Worm (Caenorhabditis elegans) whole organism, early embryonic: ENCODE data around the gene sdc-2.

Source experiments
- B0310.2 ChIP-seq: sonication (generic microtip); optimal IDR thresholded peaks from 2 replicates; lab custom pipeline; 2016; ENCODE audit warnings: mild to moderate bottlenecking, missing genetic modification characterization, missing compliant biosample characterization
- F13C5.2 ChIP-seq: sonication (generic microtip); optimal IDR thresholded peaks from 2 replicates; lab custom pipeline; 2017; ENCODE audit warnings: mild to moderate bottlenecking, missing genetic modification characterization, inconsistent platforms, missing compliant biosample characterization
- aly-1 ChIP-seq: sonication (generic microtip); optimal IDR thresholded peaks from 2 replicates; lab custom pipeline; 2016; ENCODE audit warnings: missing genetic modification characterization, missing compliant biosample characterization
- ama-1 ChIP-seq: fragments of 150-350 bp; optimal IDR thresholded peaks from 2 replicates; lab custom pipeline; 2014
- ceh-13 ChIP-seq: fragments of 200-800 bp; sonication (Bioruptor generic); optimal IDR thresholded peaks from 2 replicates; lab custom pipeline; 2018; ENCODE audit warnings: mild to moderate bottlenecking, missing genetic modification characterization, missing compliant biosample characterization
- ceh-36 ChIP-seq: sonication (generic microtip); optimal IDR thresholded peaks from 2 replicates; lab custom pipeline; 2016; ENCODE audit warnings: missing genetic modification characterization, inconsistent platforms, missing compliant biosample characterization
- ets-7 ChIP-seq: sonication (generic microtip); optimal IDR thresholded peaks from 2 replicates; lab custom pipeline; 2016; ENCODE audit warnings: missing genotype, missing genetic modification characterization, missing compliant biosample characterization
- flt-1 ChIP-seq: fragments of 200-800 bp; sonication (Bioruptor generic); IDR thresholded peaks from 2 replicates; pipeline ENCODE4 v1.3.6; 2022; ENCODE audit warnings: missing genetic modification characterization, missing compliant biosample characterization
- hmbx-1 ChIP-seq: sonication (generic microtip); optimal IDR thresholded peaks from 2 replicates; lab custom pipeline; 2016; ENCODE audit warnings: mild to moderate bottlenecking, missing genetic modification characterization, missing compliant biosample characterization
- hmg-4 ChIP-seq: fragments of 200-800 bp; sonication (Bioruptor generic); optimal IDR thresholded peaks from 2 replicates; lab custom pipeline; 2018; ENCODE audit warnings: mild to moderate bottlenecking, missing genetic modification characterization, missing compliant biosample characterization
- hnd-1 ChIP-seq: sonication (generic microtip); optimal IDR thresholded peaks from 2 replicates; lab custom pipeline; 2016; ENCODE audit warnings: missing genetic modification characterization, missing compliant biosample characterization
- pes-1 ChIP-seq: fragments of 200-800 bp; sonication (Bioruptor generic); IDR thresholded peaks from 2 replicates; pipeline ENCODE4 v1.3.6; 2022; ENCODE audit warnings: missing genetic modification reagents, missing genetic modification characterization, missing compliant biosample characterization
- scrt-1 ChIP-seq: fragments of 200-800 bp; sonication (Bioruptor generic); IDR thresholded peaks from 2 replicates; pipeline ENCODE4 v1.3.6; 2022; ENCODE audit warnings: missing genetic modification characterization, missing compliant biosample characterization
- sea-1 ChIP-seq: fragments of 200-800 bp; sonication (Bioruptor generic); conservative IDR thresholded peaks from 2 replicates; pipeline ENCODE4 v1.3.6; 2022; ENCODE audit warnings: missing genetic modification characterization, missing compliant biosample characterization
- tbx-11 ChIP-seq: fragments of 200-800 bp; sonication (Bioruptor generic); IDR thresholded peaks from 2 replicates; pipeline ENCODE4 v1.3.6; 2022; ENCODE audit warnings: missing genetic modification characterization, missing compliant biosample characterization
- tbx-37 ChIP-seq: fragments of 200-800 bp; sonication (Bioruptor generic); conservative IDR thresholded peaks from 2 replicates; pipeline ENCODE4 v1.3.6; 2022; ENCODE audit warnings: missing genetic modification reagents, missing genetic modification characterization, missing compliant biosample characterization
- tra-4 ChIP-seq: sonication (generic microtip); optimal IDR thresholded peaks from 2 replicates; lab custom pipeline; 2017; ENCODE audit warnings: missing genetic modification characterization, missing compliant biosample characterization

Gene sdc-2

ce11 chrX:11548308-11548707 lies 25.8 kb downstream of the sdc-2 start, which contains the start of gene mig-2:
Gene mig-2, plus strand, starts transcription at chrX:11548608.
- TF ChIP-seq sea-1 (GFP tag; lab: Robert Waterston, UW), result no peak
- TF ChIP-seq tbx-11, result no peak
- no peak for TF ChIP-seq flt-1 (GFP tag; lab: Robert Waterston, UW)
- no peak for TF ChIP-seq scrt-1
- no peak for TF ChIP-seq pes-1 (GFP tag; lab: Robert Waterston, UW)
- no peak for TF ChIP-seq ama-1 (lab: Kevin White, UChicago)
- TF ChIP-seq hmbx-1 (tag; lab: Kevin White, UChicago), result no peak
- TF ChIP-seq hmg-4 (GFP tag; lab: Kevin White, UChicago), result no peak
- no peak for TF ChIP-seq ets-7 (tag; lab: Kevin White, UChicago)
- TF ChIP-seq ceh-36 (tag; lab: Kevin White, UChicago), result no peak
- TF ChIP-seq aly-1 (tag; lab: Kevin White, UChicago), result no peak
- no peak for TF ChIP-seq hnd-1 (tag; lab: Kevin White, UChicago)
- TF ChIP-seq B0310.2 (tag; lab: Kevin White, UChicago), result no peak
- no peak for TF ChIP-seq tra-4 (tag; lab: Kevin White, UChicago)
- no peak for TF ChIP-seq F13C5.2 (tag; lab: Kevin White, UChicago)
- no peak for TF ChIP-seq ceh-13 (GFP tag; lab: Kevin White, UChicago)
- TF ChIP-seq tbx-37 (GFP tag; lab: Robert Waterston, UW), result no peak

- TF ChIP-seq B0310.2 (tag; lab: Kevin White, UChicago) (no peak), hnd-1 (tag; lab: Kevin White, UChicago) (no peak), hmbx-1 (tag; lab: Kevin White, UChicago) (no peak), pes-1 (GFP tag; lab: Robert Waterston, UW) (no peak), tbx-11 (no peak), ceh-13 (GFP tag; lab: Kevin White, UChicago) (no peak), ets-7 (tag; lab: Kevin White, UChicago) (no peak), ceh-36 (tag; lab: Kevin White, UChicago) (no peak), aly-1 (tag; lab: Kevin White, UChicago) (no peak), scrt-1 (no peak), F13C5.2 (tag; lab: Kevin White, UChicago) (no peak), flt-1 (GFP tag; lab: Robert Waterston, UW) (no peak), tra-4 (tag; lab: Kevin White, UChicago) (no peak), hmg-4 (GFP tag; lab: Kevin White, UChicago) (no peak), tbx-37 (GFP tag; lab: Robert Waterston, UW) (no peak), ama-1 (lab: Kevin White, UChicago) (no peak), sea-1 (GFP tag; lab: Robert Waterston, UW) (no peak)
Observed at ce11 chrX:11551808-11552207, 29.3 kb downstream of the sdc-2 start.

ce11 chrX:11552879-11553278 lies 30.4 kb downstream of the sdc-2 start:
- no peak for TF ChIP-seq hnd-1 (tag; lab: Kevin White, UChicago)
- no peak for TF ChIP-seq hmg-4 (GFP tag; lab: Kevin White, UChicago)
- TF ChIP-seq ets-7 (tag; lab: Kevin White, UChicago), result no peak
- TF ChIP-seq aly-1 (tag; lab: Kevin White, UChicago), result no peak
- no peak for TF ChIP-seq tbx-11
- no peak for TF ChIP-seq tra-4 (tag; lab: Kevin White, UChicago)

ce11 chrX:11554522-11554921 lies 32.0 kb downstream of the sdc-2 start:
- TF ChIP-seq sea-1 (GFP tag; lab: Robert Waterston, UW), result no peak
- TF ChIP-seq ceh-36 (tag; lab: Kevin White, UChicago), result no peak
- no peak for TF ChIP-seq tra-4 (tag; lab: Kevin White, UChicago)
- no peak for TF ChIP-seq pes-1 (GFP tag; lab: Robert Waterston, UW)
- TF ChIP-seq hnd-1 (tag; lab: Kevin White, UChicago), result no peak
- no peak for TF ChIP-seq tbx-11
- TF ChIP-seq hmg-4 (GFP tag; lab: Kevin White, UChicago), result no peak
- TF ChIP-seq tbx-37 (GFP tag; lab: Robert Waterston, UW), result no peak
- TF ChIP-seq flt-1 (GFP tag; lab: Robert Waterston, UW), result no peak
- TF ChIP-seq F13C5.2 (tag; lab: Kevin White, UChicago), result no peak

- TF ChIP-seq ceh-13 (GFP tag; lab: Kevin White, UChicago) (no peak), B0310.2 (tag; lab: Kevin White, UChicago) (no peak), F13C5.2 (tag; lab: Kevin White, UChicago) (no peak)
Observed at ce11 chrX:11555046-11555445, 32.5 kb downstream of the sdc-2 start.

ce11 chrX:11555527-11556137 lies 33.1 kb downstream of the sdc-2 start:
- TF ChIP-seq flt-1 (GFP tag; lab: Robert Waterston, UW) (no peak), tbx-11 (no peak), scrt-1 (no peak), ama-1 (lab: Kevin White, UChicago) (no peak)

ce11 chrX:11556194-11556739 lies 33.8 kb downstream of the sdc-2 start, which contains the start of gene C35C5.10:
Gene C35C5.10, plus strand, starts transcription at chrX:11556244.
- TF ChIP-seq sea-1 (GFP tag; lab: Robert Waterston, UW) (no peak), scrt-1 (no peak), hnd-1 (tag; lab: Kevin White, UChicago) (no peak), hmbx-1 (tag; lab: Kevin White, UChicago) (no peak), aly-1 (tag; lab: Kevin White, UChicago) (no peak), ceh-36 (tag; lab: Kevin White, UChicago) (no peak), ets-7 (tag; lab: Kevin White, UChicago) (no peak), B0310.2 (tag; lab: Kevin White, UChicago) (no peak), ama-1 (lab: Kevin White, UChicago) (no peak), tbx-11 (no peak), F13C5.2 (tag; lab: Kevin White, UChicago) (no peak), pes-1 (GFP tag; lab: Robert Waterston, UW) (no peak), flt-1 (GFP tag; lab: Robert Waterston, UW) (no peak), hmg-4 (GFP tag; lab: Kevin White, UChicago) (no peak), tbx-37 (GFP tag; lab: Robert Waterston, UW) (no peak), ceh-13 (GFP tag; lab: Kevin White, UChicago) (no peak), tra-4 (tag; lab: Kevin White, UChicago) (no peak)
